Fruit fly (Drosophila melanogaster) whole organism, pupa: Measurements from ENCODE around the gene CG45075.

Source experiments
- CG12605 ChIP-seq: fragments of 200-800 bp; sonication (Bioruptor generic); IDR thresholded peaks from 2 replicates; pipeline ENCODE4 v1.3.6; 2022; ENCODE audit warnings: missing biosample characterization, missing genetic modification characterization
- CG13204 ChIP-seq: fragments of 200-800 bp; sonication (Bioruptor generic); optimal IDR thresholded peaks from 2 replicates; lab custom pipeline; 2018; ENCODE audit warnings: missing biosample characterization, mild to moderate bottlenecking, missing genetic modification characterization, moderate library complexity
- CG15710 ChIP-seq: fragments of 200-800 bp; sonication (Bioruptor generic); optimal IDR thresholded peaks from 2 replicates; lab custom pipeline; 2018; ENCODE audit warnings: missing biosample characterization, mild to moderate bottlenecking, missing genetic modification characterization, moderate library complexity
- CG17806 ChIP-seq: fragments of 200-800 bp; sonication (Bioruptor generic); optimal IDR thresholded peaks from 2 replicates; lab custom pipeline; 2018; ENCODE audit warnings: missing biosample characterization, mild to moderate bottlenecking, missing genetic modification characterization, moderate library complexity
- CG4496 ChIP-seq: fragments of 200-800 bp; sonication (Bioruptor generic); IDR thresholded peaks from 3 replicates; pipeline ENCODE4 v1.3.6; 2022; ENCODE audit warnings: missing biosample characterization, missing genetic modification characterization
- CG8159 ChIP-seq: fragments of 200-800 bp; sonication (Bioruptor generic); optimal IDR thresholded peaks from 3 replicates; lab custom pipeline; 2018; ENCODE audit warnings: missing biosample characterization, mild to moderate bottlenecking, missing genetic modification characterization, moderate library complexity
- CG8301 ChIP-seq: fragments of 200-800 bp; sonication (Bioruptor generic); optimal IDR thresholded peaks from 2 replicates; lab custom pipeline; 2018; ENCODE audit warnings: missing biosample characterization, mild to moderate bottlenecking, missing genetic modification characterization
- EcR ChIP-seq: fragments of 200-800 bp; sonication (Bioruptor generic); optimal IDR thresholded peaks from 3 replicates; lab custom pipeline; 2019; ENCODE audit warnings: missing biosample characterization, missing genetic modification characterization, mild to moderate bottlenecking, moderate library complexity, missing genetic modification reagents
- Ets98B ChIP-seq: fragments of 200-800 bp; sonication (Bioruptor generic); IDR thresholded peaks from 2 replicates; pipeline ENCODE4 v1.3.6; 2022; ENCODE audit warnings: missing biosample characterization, missing genetic modification characterization
- Snoo ChIP-seq: fragments of 200-800 bp; sonication (Bioruptor generic); optimal IDR thresholded peaks from 3 replicates; lab custom pipeline; 2017; ENCODE audit warnings: missing biosample characterization, mild to moderate bottlenecking, missing genetic modification characterization, inconsistent platforms

dm6 chr2L:6073894-6074293 lies 17.3 kb upstream of the CG45075 start:
- TF ChIP-seq CG13204, result no peak
- no peak for TF ChIP-seq CG8159
- no peak for TF ChIP-seq CG17806 (tag; lab: Kevin White, UChicago)
- TF ChIP-seq Snoo (tag; lab: Kevin White, UChicago), result no peak
- no peak for TF ChIP-seq CG4496
- no peak for TF ChIP-seq Ets98B (GFP tag; lab: Robert Waterston, UW)
- TF ChIP-seq CG8301 (tag; lab: Kevin White, UChicago), result no peak
- TF ChIP-seq CG12605, result no peak
- TF ChIP-seq EcR, result no peak
- TF ChIP-seq CG15710 (tag; lab: Kevin White, UChicago), result no peak
